Fruit fly (Drosophila melanogaster): ENCODE measurements around the gene rdo.

The rdo gene

DNA sequence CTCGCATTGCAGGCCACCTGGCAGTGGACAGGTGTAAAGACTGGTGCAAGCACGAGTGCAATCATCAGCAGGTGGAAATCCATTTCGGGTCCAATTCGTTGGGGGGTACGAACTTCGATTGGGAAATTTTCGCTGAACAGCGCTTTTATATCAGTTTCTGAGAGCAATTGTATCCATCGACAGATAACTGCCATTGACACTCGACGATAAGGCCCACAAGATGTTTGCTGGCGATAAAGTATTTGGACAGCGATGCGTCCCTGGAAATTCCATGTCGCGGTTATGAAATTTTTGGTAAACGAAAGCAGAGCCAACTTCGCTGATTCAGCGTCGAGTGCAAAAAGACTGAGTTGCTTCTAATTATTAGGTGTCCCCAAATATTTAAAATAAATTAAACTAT lies 80.0 kb downstream of the rdo start, which contains the start of gene CG15153:
Gene CG15153 (minus strand): TSS at position 101 of the 400 bp plus-strand sequence.
- TF ChIP-seq pdm3 (GFP tag; optimal IDR thresholded peaks at IDR 0.05) (no peak), CG11294 (GFP tag; IDR thresholded peaks at IDR 0.05) (no peak), cyc (GFP tag; optimal IDR thresholded peaks at IDR 0.05) (no peak), Blimp-1 (GFP tag; optimal IDR thresholded peaks at IDR 0.05) (no peak), Gug (GFP tag; IDR thresholded peaks at IDR 0.05) (no peak), esn (GFP tag; optimal IDR thresholded peaks at IDR 0.05) (no peak), CG6792 (GFP tag; optimal IDR thresholded peaks at IDR 0.05) (no peak), CG6854 (GFP tag; optimal IDR thresholded peaks at IDR 0.05) (no peak)

DNA sequence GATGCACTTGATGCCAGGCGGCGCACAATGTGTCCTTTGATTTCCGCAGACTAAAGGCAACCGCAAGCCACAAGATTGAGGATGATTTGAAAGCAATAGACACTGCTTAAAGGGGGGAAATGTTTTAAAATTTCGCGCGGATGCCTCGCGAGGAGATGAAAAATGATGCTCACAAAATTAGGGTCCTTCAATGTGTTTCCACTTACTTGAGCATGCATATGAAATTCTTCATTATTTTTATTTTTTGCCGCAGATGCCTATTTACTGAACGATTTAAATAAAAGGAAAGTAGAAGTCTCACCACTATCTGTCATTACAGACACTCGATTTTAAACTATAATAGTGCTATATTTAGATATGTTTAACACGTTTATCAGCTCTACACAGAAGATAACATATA lies 84.1 kb downstream of the rdo start, which contains the start of gene Slc25A46b:
Gene Slc25A46b (plus strand): TSS at position 301 of the 400 bp plus-strand sequence.
- TF ChIP-seq CG7368 (GFP tag; optimal IDR thresholded peaks at IDR 0.05), result no peak
- no peak for TF ChIP-seq spab (GFP tag; optimal IDR thresholded peaks at IDR 0.05)
- TF ChIP-seq Lpt (GFP tag; optimal IDR thresholded peaks at IDR 0.05), result no peak
- no peak for TF ChIP-seq OdsH (GFP tag; optimal IDR thresholded peaks at IDR 0.05)
- TF ChIP-seq Ets21C (GFP tag; optimal IDR thresholded peaks at IDR 0.05), result no peak
- no peak for TF ChIP-seq CG8119 (GFP tag; IDR thresholded peaks at IDR 0.05)
- no peak for TF ChIP-seq Smox (GFP tag; optimal IDR thresholded peaks at IDR 0.05)
- TF ChIP-seq CG6276 (GFP tag; optimal IDR thresholded peaks at IDR 0.05), result no peak
- no peak for TF ChIP-seq CG11902 (GFP tag; optimal IDR thresholded peaks at IDR 0.05)
- TF ChIP-seq Blimp-1 (GFP tag; optimal IDR thresholded peaks at IDR 0.05), result no peak
- TF ChIP-seq net (GFP tag; optimal IDR thresholded peaks at IDR 0.05), result no peak
- TF ChIP-seq fd85E (GFP tag; optimal IDR thresholded peaks at IDR 0.05), result no peak
- TF ChIP-seq fd59A (GFP tag; optimal IDR thresholded peaks at IDR 0.05), result no peak
- TF ChIP-seq CG8632 (GFP tag; optimal IDR thresholded peaks at IDR 0.05), result no peak
- TF ChIP-seq dsx (GFP tag; optimal IDR thresholded peaks at IDR 0.05; ENCODE audit: poor library complexity, severe bottlenecking), result no peak
- no peak for TF ChIP-seq Eip75B (GFP tag; optimal IDR thresholded peaks at IDR 0.05)
- TF ChIP-seq CG16779 (tag; optimal IDR thresholded peaks at IDR 0.05), result no peak
- TF ChIP-seq CG10631 (GFP tag; optimal IDR thresholded peaks at IDR 0.05), result no peak

DNA sequence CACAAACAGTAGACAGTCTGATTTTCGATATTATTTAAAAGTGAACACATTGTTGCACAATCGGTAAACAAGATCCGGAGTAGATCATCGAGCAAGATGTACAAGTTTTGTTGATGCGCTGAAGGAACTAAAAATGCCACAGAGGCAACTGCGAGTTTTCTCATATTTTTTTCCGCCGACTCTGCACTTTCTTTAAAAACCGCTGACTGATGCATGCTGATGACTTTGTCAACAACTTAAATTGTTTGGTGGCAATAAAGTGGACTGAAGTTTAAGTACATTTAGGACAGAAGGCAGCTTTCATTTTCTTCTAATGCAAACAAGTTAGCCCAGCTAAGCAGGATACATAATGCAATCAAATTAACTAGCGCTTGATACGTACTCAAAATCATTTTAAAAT lies 100.3 kb downstream of the rdo start:
- no peak for TF ChIP-seq CG6808 (GFP tag; optimal IDR thresholded peaks at IDR 0.05)
- no peak for TF ChIP-seq CG6163 (GFP tag; IDR thresholded peaks at IDR 0.05)
- TF ChIP-seq Eip75B (GFP tag; optimal IDR thresholded peaks at IDR 0.05), result no peak
- no peak for TF ChIP-seq fd85E (GFP tag; optimal IDR thresholded peaks at IDR 0.05)
- no peak for TF ChIP-seq Hr4 (GFP tag; optimal IDR thresholded peaks at IDR 0.05)
- no peak for TF ChIP-seq salr (GFP tag; optimal IDR thresholded peaks at IDR 0.05)
- TF ChIP-seq fkh (GFP tag; optimal IDR thresholded peaks at IDR 0.05), result no peak
- TF ChIP-seq Gug (GFP tag; IDR thresholded peaks at IDR 0.05), result no peak
- TF ChIP-seq CG3919 (GFP tag; optimal IDR thresholded peaks at IDR 0.05), result no peak
- no peak for TF ChIP-seq fd59A (GFP tag; optimal IDR thresholded peaks at IDR 0.05)
- no peak for TF ChIP-seq dac (GFP tag; optimal IDR thresholded peaks at IDR 0.05)
- TF ChIP-seq Blimp-1 (GFP tag; optimal IDR thresholded peaks at IDR 0.05), result no peak
- no peak for TF ChIP-seq vri (GFP tag; optimal IDR thresholded peaks at IDR 0.05)
- no peak for TF ChIP-seq CG15336 (GFP tag; IDR thresholded peaks at IDR 0.05)
- TF ChIP-seq Sox102F (GFP tag; optimal IDR thresholded peaks at IDR 0.05), result no peak
- TF ChIP-seq Ets21C (GFP tag; optimal IDR thresholded peaks at IDR 0.05), result no peak
- TF ChIP-seq ss (GFP tag; optimal IDR thresholded peaks at IDR 0.05), result no peak
- no peak for TF ChIP-seq Lpt (GFP tag; optimal IDR thresholded peaks at IDR 0.05)
- no peak for TF ChIP-seq CG4318 (GFP tag; optimal IDR thresholded peaks at IDR 0.05)

DNA sequence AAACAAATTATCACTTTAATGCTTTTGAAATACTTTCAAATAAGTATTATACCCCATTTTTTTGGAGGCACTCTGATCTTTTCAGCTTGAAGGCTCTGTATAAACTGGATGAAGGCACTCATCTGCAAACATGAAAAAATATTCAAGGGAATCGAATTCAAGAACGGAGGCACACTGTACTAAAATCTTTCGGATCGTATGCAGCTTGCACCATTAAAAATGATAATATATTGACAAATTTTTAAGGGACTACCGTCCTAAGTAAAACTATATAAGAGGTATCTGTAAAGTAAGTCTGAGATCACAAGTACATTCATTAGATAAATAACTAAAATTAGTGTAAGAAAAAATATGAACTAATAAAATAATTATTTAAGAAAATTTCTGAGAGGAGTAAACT lies 100.9 kb downstream of the rdo start, which contains the start of gene CG44476:
Gene CG44476 (minus strand): TSS at position 101 of the 400 bp plus-strand sequence.
- TF ChIP-seq CG6276 (GFP tag; optimal IDR thresholded peaks at IDR 0.05), result no peak
- TF ChIP-seq Gug (GFP tag; IDR thresholded peaks at IDR 0.05), result no peak
- no peak for TF ChIP-seq spab (GFP tag; optimal IDR thresholded peaks at IDR 0.05)
- no peak for TF ChIP-seq pdm3 (GFP tag; optimal IDR thresholded peaks at IDR 0.05)

All from whole organism, prepupa.